Worm (Caenorhabditis elegans) whole organism, young adult: Measurements from ENCODE around the gene end-1.
A peak's percentile ranks its signal among the peaks of the same experiment; 100 is the strongest.

ENCODE experiments used
- B0261.1 ChIP-seq: sonication (generic microtip); optimal IDR thresholded peaks from 2 replicates; lab custom pipeline; 2016; ENCODE audit warnings: mild to moderate bottlenecking, missing genetic modification characterization, moderate library complexity, missing compliant biosample characterization
- B0336.3 ChIP-seq: fragments of 200-800 bp; sonication (Bioruptor generic); IDR thresholded peaks from 2 replicates; pipeline ENCODE4 v1.3.6; 2022; ENCODE audit warnings: missing genetic modification characterization, missing compliant biosample characterization
- C06A6.2 ChIP-seq: fragments of 200-800 bp; sonication (Bioruptor generic); conservative IDR thresholded peaks from 2 replicates; pipeline ENCODE4 v1.3.6; 2022; ENCODE audit warnings: missing genetic modification characterization, missing compliant biosample characterization
- D2030.7 ChIP-seq: fragments of 200-800 bp; sonication (Bioruptor generic); IDR thresholded peaks from 2 replicates; pipeline ENCODE4 v1.3.6; 2022; ENCODE audit warnings: missing genetic modification reagents, missing genetic modification characterization, missing compliant biosample characterization
- F33H1.4 ChIP-seq: fragments of 200-800 bp; sonication (Bioruptor generic); IDR thresholded peaks from 2 replicates; pipeline ENCODE4 v1.3.6; 2022; ENCODE audit warnings: missing genetic modification reagents, missing genetic modification characterization, missing compliant biosample characterization
- K11D2.4 ChIP-seq: fragments of 200-800 bp; sonication (Bioruptor generic); IDR thresholded peaks from 2 replicates; pipeline ENCODE4 v1.3.6; 2022; ENCODE audit warnings: missing genetic modification reagents, missing genetic modification characterization, missing compliant biosample characterization
- K12H6.12 ChIP-seq: fragments of 200-800 bp; sonication (Bioruptor generic); optimal IDR thresholded peaks from 2 replicates; lab custom pipeline; 2018; ENCODE audit warnings: mild to moderate bottlenecking, missing genetic modification characterization, missing compliant biosample characterization
- T07F8.4 ChIP-seq: sonication (generic microtip); optimal IDR thresholded peaks from 2 replicates; lab custom pipeline; 2016; ENCODE audit warnings: mild to moderate bottlenecking, missing genetic modification characterization, moderate library complexity, missing compliant biosample characterization
- Y53F4B.3 ChIP-seq: fragments of 200-800 bp; sonication (Bioruptor generic); IDR thresholded peaks from 2 replicates; pipeline ENCODE4 v1.3.6; 2022; ENCODE audit warnings: missing genetic modification reagents, missing genetic modification characterization, missing compliant biosample characterization
- Y53G8AR.9 ChIP-seq: fragments of 200-800 bp; sonication (Bioruptor generic); conservative IDR thresholded peaks from 2 replicates; pipeline ENCODE4 v1.3.6; 2022; ENCODE audit warnings: missing genetic modification reagents, missing genetic modification characterization, missing compliant biosample characterization
- Y56A3A.18 ChIP-seq: fragments of 200-800 bp; sonication (Bioruptor generic); IDR thresholded peaks from 2 replicates; pipeline ENCODE4 v1.3.6; 2022; ENCODE audit warnings: missing genetic modification reagents, missing genetic modification characterization, missing compliant biosample characterization
- Y79H2A.3 ChIP-seq: fragments of 200-800 bp; sonication (Bioruptor generic); conservative IDR thresholded peaks from 2 replicates; pipeline ENCODE4 v1.3.6; 2022; ENCODE audit warnings: missing genetic modification reagents, missing genetic modification characterization, missing compliant biosample characterization
- atf-7 ChIP-seq: sonication (generic microtip); optimal IDR thresholded peaks from 2 replicates; lab custom pipeline; 2017; ENCODE audit warnings: mild to moderate bottlenecking, missing genetic modification characterization, missing compliant biosample characterization
- bed-1 ChIP-seq: fragments of 200-800 bp; sonication (Bioruptor generic); IDR thresholded peaks from 2 replicates; pipeline ENCODE4 v1.3.6; 2022; ENCODE audit warnings: missing genetic modification reagents, missing genetic modification characterization, missing compliant biosample characterization
- bed-2 ChIP-seq: fragments of 200-800 bp; sonication (Bioruptor generic); IDR thresholded peaks from 2 replicates; pipeline ENCODE4 v1.3.6; 2022; ENCODE audit warnings: missing genetic modification reagents, missing genetic modification characterization, missing compliant biosample characterization
- cebp-1 ChIP-seq, 2 experiments: fragments of 200-800 bp in 1 of 2; sonication (Bioruptor generic) in 1 of 2; sonication (generic microtip) in 1 of 2; IDR thresholded peaks in 1 of 2; optimal IDR thresholded peaks in 1 of 2; 2 replicates each; pipeline versions ENCODE4 v1.3.6 to Lab custom; 2017 to 2022; ENCODE audit warnings: missing compliant biosample characterization in 2 of 2, missing genetic modification characterization in 2 of 2, mild to moderate bottlenecking in 1 of 2, missing genetic modification reagents in 1 of 2, moderate library complexity in 1 of 2
- cebp-2 ChIP-seq: fragments of 200-800 bp; sonication (Bioruptor generic); IDR thresholded peaks from 2 replicates; pipeline ENCODE4 v1.3.6; 2022; ENCODE audit warnings: missing genetic modification characterization, missing compliant biosample characterization
- ceh-27 ChIP-seq: fragments of 200-800 bp; sonication (Bioruptor generic); optimal IDR thresholded peaks from 2 replicates; lab custom pipeline; 2018; ENCODE audit warnings: mild to moderate bottlenecking, missing genetic modification characterization, moderate library complexity, missing compliant biosample characterization
- ceh-58 ChIP-seq: fragments of 200-800 bp; sonication (Bioruptor generic); IDR thresholded peaks from 2 replicates; pipeline ENCODE4 v1.3.6; 2022; ENCODE audit warnings: missing genetic modification characterization, missing compliant biosample characterization
- ceh-91 ChIP-seq: fragments of 200-800 bp; sonication (Bioruptor generic); IDR thresholded peaks from 2 replicates; pipeline ENCODE4 v1.3.6; 2022; ENCODE audit warnings: missing genetic modification reagents, missing genetic modification characterization, missing compliant biosample characterization
- dox-1 ChIP-seq: fragments of 200-800 bp; sonication (Bioruptor generic); IDR thresholded peaks from 2 replicates; pipeline ENCODE4 v1.3.6; 2022; ENCODE audit warnings: missing genetic modification reagents, missing genetic modification characterization, missing compliant biosample characterization
- dpl-1 ChIP-seq: fragments of 150-350 bp; optimal IDR thresholded peaks from 2 replicates; lab custom pipeline; 2014; ENCODE audit warnings: missing biosample characterization, missing genetic modification reagents, missing genetic modification characterization
- efl-1 ChIP-seq: fragments of 150-350 bp; optimal IDR thresholded peaks from 2 replicates; lab custom pipeline; 2014; ENCODE audit warnings: missing biosample characterization, missing genetic modification reagents, missing genetic modification characterization
- gei-17 ChIP-seq: fragments of 200-800 bp; sonication (Bioruptor generic); optimal IDR thresholded peaks from 2 replicates; lab custom pipeline; 2018; ENCODE audit warnings: mild to moderate bottlenecking, missing genetic modification characterization, missing compliant biosample characterization
- hsf-1 ChIP-seq: fragments of 200-800 bp; sonication (Bioruptor generic); IDR thresholded peaks from 2 replicates; pipeline ENCODE4 v1.3.6; 2022; ENCODE audit warnings: missing genetic modification reagents, missing genetic modification characterization, missing compliant biosample characterization
- lag-1 ChIP-seq: fragments of 200-800 bp; sonication (Bioruptor generic); IDR thresholded peaks from 2 replicates; pipeline ENCODE4 v1.3.6; 2022; ENCODE audit warnings: missing genetic modification reagents, missing genetic modification characterization, missing compliant biosample characterization
- lin-26 ChIP-seq: fragments of 200-800 bp; sonication (Bioruptor generic); IDR thresholded peaks from 2 replicates; pipeline ENCODE4 v1.3.6; 2022; ENCODE audit warnings: missing genetic modification reagents, missing genetic modification characterization, missing compliant biosample characterization
- lin-40 ChIP-seq: sonication (generic microtip); optimal IDR thresholded peaks from 2 replicates; lab custom pipeline; 2016; ENCODE audit warnings: missing genetic modification characterization, mild to moderate bottlenecking, missing compliant biosample characterization, missing genotype, missing genetic modification reagents
- mcd-1 ChIP-seq: fragments of 200-800 bp; sonication (Bioruptor generic); IDR thresholded peaks from 2 replicates; pipeline ENCODE4 v1.3.6; 2022; ENCODE audit warnings: missing genetic modification reagents, missing genetic modification characterization, missing compliant biosample characterization
- nfyb-1 ChIP-seq: fragments of 200-800 bp; sonication (Bioruptor generic); IDR thresholded peaks from 2 replicates; pipeline ENCODE4 v1.3.6; 2022; ENCODE audit warnings: missing genetic modification reagents, missing genetic modification characterization, missing compliant biosample characterization
- nhr-179 ChIP-seq: sonication (generic microtip); optimal IDR thresholded peaks from 2 replicates; lab custom pipeline; 2016; ENCODE audit warnings: mild to moderate bottlenecking, missing genetic modification characterization, missing compliant biosample characterization
- nhr-27 ChIP-seq: fragments of 200-800 bp; sonication (Bioruptor generic); optimal IDR thresholded peaks from 2 replicates; lab custom pipeline; 2018; ENCODE audit warnings: mild to moderate bottlenecking, missing genetic modification characterization, moderate library complexity, missing compliant biosample characterization
- pbrm-1 ChIP-seq: fragments of 200-800 bp; sonication (Bioruptor generic); IDR thresholded peaks from 2 replicates; pipeline ENCODE4 v1.3.6; 2022; ENCODE audit warnings: missing genetic modification reagents, missing genetic modification characterization, missing compliant biosample characterization
- rec-8 ChIP-seq, 2 experiments: sonication (generic microtip); optimal IDR thresholded peaks; 2 replicates each; lab custom pipeline; 2016; ENCODE audit warnings: mild to moderate bottlenecking in 2 of 2, missing genetic modification characterization in 2 of 2, missing genetic modification reagents in 2 of 2, missing genotype in 2 of 2, missing biosample characterization in 1 of 2, missing compliant biosample characterization in 1 of 2, moderate library complexity in 1 of 2
- repo-1 ChIP-seq: sonication (generic microtip); optimal IDR thresholded peaks from 2 replicates; lab custom pipeline; 2017; ENCODE audit warnings: mild to moderate bottlenecking, missing genetic modification characterization, missing compliant biosample characterization
- sea-2 ChIP-seq: fragments of 200-800 bp; sonication (Bioruptor generic); IDR thresholded peaks from 2 replicates; pipeline ENCODE4 v1.3.6; 2022; ENCODE audit warnings: missing genetic modification characterization, missing compliant biosample characterization
- snpc-3.4 ChIP-seq: sonication (generic microtip); optimal IDR thresholded peaks from 2 replicates; lab custom pipeline; 2017; ENCODE audit warnings: missing genetic modification characterization, mild to moderate bottlenecking, missing compliant biosample characterization, antibody characterized with exemption, moderate library complexity, missing genotype, missing genetic modification reagents
- snpc-4 ChIP-seq, 5 experiments: fragments of 150-350 bp in 1 of 5; sonication (generic microtip) in 4 of 5; optimal IDR thresholded peaks; 2 replicates each; lab custom pipeline; 2014 to 2018; ENCODE audit warnings: missing genetic modification characterization in 5 of 5, missing biosample characterization in 3 of 5, antibody characterized with exemption in 2 of 5, mild to moderate bottlenecking in 2 of 5, missing compliant biosample characterization in 2 of 5, missing genotype in 2 of 5, moderate library complexity in 2 of 5, missing genetic modification reagents in 1 of 5
- somi-1 ChIP-seq: fragments of 200-800 bp; sonication (Bioruptor generic); optimal IDR thresholded peaks from 2 replicates; lab custom pipeline; 2018; ENCODE audit warnings: mild to moderate bottlenecking, missing genetic modification characterization, missing compliant biosample characterization
- sptf-2 ChIP-seq: fragments of 200-800 bp; sonication (Bioruptor generic); optimal IDR thresholded peaks from 2 replicates; lab custom pipeline; 2018; ENCODE audit warnings: mild to moderate bottlenecking, missing genetic modification characterization, missing compliant biosample characterization
- tbp1 ChIP-seq: fragments of 200-800 bp; sonication (Bioruptor generic); optimal IDR thresholded peaks from 2 replicates; lab custom pipeline; 2018; ENCODE audit warnings: mild to moderate bottlenecking, missing genetic modification characterization, missing compliant biosample characterization
- tbx-9 ChIP-seq: sonication (generic microtip); optimal IDR thresholded peaks from 2 replicates; lab custom pipeline; 2016; ENCODE audit warnings: borderline replicate concordance, missing genetic modification characterization, inconsistent platforms, missing compliant biosample characterization
- unc-130 ChIP-seq: sonication (generic microtip); optimal IDR thresholded peaks from 2 replicates; lab custom pipeline; 2016; ENCODE audit warnings: missing genetic modification reagents, missing genetic modification characterization, missing compliant biosample characterization
- unc-62 ChIP-seq: fragments of 150-350 bp; optimal IDR thresholded peaks from 2 replicates; lab custom pipeline; 2014; ENCODE audit warnings: missing biosample characterization, missing genetic modification reagents, missing genetic modification characterization
- xnd-1 ChIP-seq: sonication (generic microtip); optimal IDR thresholded peaks from 2 replicates; lab custom pipeline; 2016; ENCODE audit warnings: missing genotype, missing genetic modification reagents, missing genetic modification characterization, missing compliant biosample characterization
- ztf-28 ChIP-seq: fragments of 200-800 bp; sonication (Bioruptor generic); IDR thresholded peaks from 2 replicates; pipeline ENCODE4 v1.3.6; 2022; ENCODE audit warnings: missing genetic modification reagents, missing genetic modification characterization, missing compliant biosample characterization
- ztf-3 ChIP-seq: fragments of 200-800 bp; sonication (Bioruptor generic); optimal IDR thresholded peaks from 2 replicates; lab custom pipeline; 2018; ENCODE audit warnings: mild to moderate bottlenecking, missing genetic modification characterization, missing compliant biosample characterization

Gene end-1

ce11 chrV:14012002-14012554 lies 27.1 kb downstream of the end-1 start, which contains the start of the genes ddx-17 and aip-1 (continued):
- no peak for TF ChIP-seq nhr-179 (tag; lab: Kevin White, UChicago)
- TF ChIP-seq K11D2.4, result 0 out of 2 replicates have a peak, but pooled peaks have one; percentile 19
- TF ChIP-seq dpl-1 (GFP tag; lab: Kevin White, UChicago), result peak; percentile 57
- no peak for TF ChIP-seq Y53F4B.3
- TF ChIP-seq ztf-3 (GFP tag; lab: Kevin White, UChicago), result no peak
- TF ChIP-seq bed-2, result no peak
- TF ChIP-seq somi-1 (GFP tag; lab: Kevin White, UChicago), result no peak
- 0 out of 2 replicates have a peak, but pooled peaks have one; percentile 19 for TF ChIP-seq lin-26
- peak; percentile 71 for TF ChIP-seq mcd-1 (GFP tag; lab: Robert Waterston, UW)
- no peak for TF ChIP-seq tbx-9
- TF ChIP-seq D2030.7 (GFP tag; lab: Robert Waterston, UW), result peak; percentile 40; the same call in 1 of the 2 replicates
- TF ChIP-seq lin-40 (tag; lab: Kevin White, UChicago), result peak; percentile 71
- TF ChIP-seq pbrm-1 (GFP tag; lab: Robert Waterston, UW), result peak; percentile 71
- no peak for TF ChIP-seq repo-1 (tag; lab: Kevin White, UChicago)
- no peak for TF ChIP-seq nhr-27
- TF ChIP-seq tbp1 (GFP tag; lab: Kevin White, UChicago), result peak; percentile 55
- peak; percentile 94 for TF ChIP-seq F33H1.4
- TF ChIP-seq dox-1 (GFP tag; lab: Robert Waterston, UW), result peak; percentile 67; the same call in 1 of the 2 replicates
- no peak for TF ChIP-seq ceh-58 (GFP tag; lab: Robert Waterston, UW)
- peak; percentile 41; the same call in 1 of the 2 replicates for TF ChIP-seq ceh-91 (GFP tag; lab: Robert Waterston, UW)
- TF ChIP-seq snpc-4 (GFP tag; optimal IDR thresholded peaks at IDR 0.05; lab: Kevin White, UChicago), result no peak
- peak; percentile 2 to 71 (median 41) for TF ChIP-seq snpc-4 (tag; optimal IDR thresholded peaks at IDR 0.05; lab: Kevin White, UChicago)
- TF ChIP-seq snpc-3.4 (tag; lab: Kevin White, UChicago), result peak; percentile 66
- TF ChIP-seq cebp-1 (GFP tag; IDR thresholded peaks at IDR 0.05; lab: Robert Waterston, UW), result peak; percentile 10; the same call in 1 of the 2 replicates
- TF ChIP-seq cebp-1 (tag; optimal IDR thresholded peaks at IDR 0.05; lab: Kevin White, UChicago), result peak; percentile 91
- peak; percentile 37 for TF ChIP-seq K12H6.12 (tag; lab: Kevin White, UChicago)
- peak; percentile 32 for TF ChIP-seq xnd-1
- peak; percentile 45; the same call in 1 of the 2 replicates for TF ChIP-seq B0336.3 (GFP tag; lab: Robert Waterston, UW)
- TF ChIP-seq Y79H2A.3 (GFP tag; lab: Robert Waterston, UW), result no peak
- TF ChIP-seq bed-1 (GFP tag; lab: Robert Waterston, UW), result no peak
- no peak for TF ChIP-seq T07F8.4 (tag; lab: Kevin White, UChicago)
- 0 out of 2 replicates have a peak, but pooled peaks have one; percentile 45 for TF ChIP-seq Y53G8AR.9 (GFP tag; lab: Robert Waterston, UW)
- 0 out of 2 replicates have a peak, but pooled peaks have one; percentile 16 for TF ChIP-seq C06A6.2 (GFP tag; lab: Robert Waterston, UW)
- TF ChIP-seq Y56A3A.18, result no peak
- no peak for TF ChIP-seq unc-62 (GFP tag; lab: Kevin White, UChicago)
- no peak for TF ChIP-seq ztf-28 (GFP tag; lab: Robert Waterston, UW)
- TF ChIP-seq unc-130, result no peak
- TF ChIP-seq nfyb-1, result peak; percentile 56
- TF ChIP-seq hsf-1 (GFP tag; lab: Robert Waterston, UW), result peak; percentile 81
- TF ChIP-seq atf-7 (tag; lab: Kevin White, UChicago), result peak; percentile 92
- TF ChIP-seq rec-8 (tag; optimal IDR thresholded peaks at IDR 0.05; lab: Kevin White, UChicago), result no peak
- TF ChIP-seq ceh-27, result peak; percentile 52
- no peak for TF ChIP-seq cebp-2
- no peak for TF ChIP-seq gei-17 (GFP tag; lab: Kevin White, UChicago)
- TF ChIP-seq B0261.1, result no peak
- TF ChIP-seq sea-2 (GFP tag; lab: Robert Waterston, UW), result no peak
- peak; percentile 81 for TF ChIP-seq efl-1
- TF ChIP-seq sptf-2 (GFP tag; lab: Kevin White, UChicago), result no peak
- no peak for TF ChIP-seq lag-1 (GFP tag; lab: Robert Waterston, UW)
